Fruit fly (Drosophila melanogaster) whole organism, wandering third instar larva: Measurements from ENCODE around the gene CG3081.

Experiments
- CG32264 ChIP-seq: fragments of 200-800 bp; sonication (Bioruptor generic); optimal IDR thresholded peaks from 2 replicates; lab custom pipeline; 2016; ENCODE audit warnings: missing biosample characterization, missing genetic modification characterization
- HLH106 ChIP-seq: fragments of 200-800 bp; optimal IDR thresholded peaks from 3 replicates; lab custom pipeline; 2019; ENCODE audit warnings: missing biosample characterization, mild to moderate bottlenecking, missing genetic modification characterization, moderate library complexity
- Jra ChIP-seq: sonication (Bioruptor generic); optimal IDR thresholded peaks from 2 replicates; lab custom pipeline; 2016; ENCODE audit warnings: missing biosample characterization, missing genetic modification characterization
- pan ChIP-seq: fragments of >200 bp; optimal IDR thresholded peaks from 2 replicates; lab custom pipeline; 2017
- psq ChIP-seq: fragments of 200-800 bp; sonication (Bioruptor generic); optimal IDR thresholded peaks from 3 replicates; lab custom pipeline; 2017; ENCODE audit warnings: missing biosample characterization, mild to moderate bottlenecking, missing genetic modification characterization, moderate library complexity

DNA sequence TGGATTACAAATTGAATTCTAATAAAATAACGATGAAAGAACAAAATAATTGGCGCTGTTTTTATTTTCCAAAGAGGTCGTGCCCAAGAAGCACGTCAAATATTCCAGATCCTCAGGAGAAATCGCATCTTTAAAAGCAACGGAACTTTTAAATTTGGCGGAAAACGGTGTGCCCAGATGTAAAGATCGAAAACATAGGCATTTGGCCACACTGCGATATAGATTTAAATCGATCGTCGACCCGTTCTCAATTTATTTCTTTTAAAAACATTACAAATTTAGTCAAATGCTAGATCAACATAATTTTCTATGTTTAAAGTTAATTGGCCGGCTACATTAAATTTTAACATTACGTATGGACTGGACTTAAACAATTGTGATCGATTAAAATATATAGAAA is 16.6 kb downstream of the CG3081 start:
- TF ChIP-seq HLH106 (tag; lab: Kevin White, UChicago) (no peak), Jra (no peak), pan (lab: Kevin White, UChicago) (no peak), CG32264 (no peak), psq (no peak)
